Worm (Caenorhabditis elegans) whole organism, L1 larva: ENCODE results near the gene ZK856.18.
A peak's percentile ranks its signal among the peaks of the same experiment; 100 is the strongest.

Source experiments
- C16A3.4 ChIP-seq: fragments of 150-350 bp; optimal IDR thresholded peaks from 2 replicates; lab custom pipeline; 2014; ENCODE audit warnings: missing biosample characterization, missing genetic modification characterization
- F16B12.6 ChIP-seq: fragments of 150-350 bp; optimal IDR thresholded peaks from 2 replicates; lab custom pipeline; 2014; ENCODE audit warnings: missing biosample characterization, missing genetic modification characterization
- aly-2 ChIP-seq: fragments of 150-350 bp; optimal IDR thresholded peaks from 2 replicates; lab custom pipeline; 2014; ENCODE audit warnings: missing biosample characterization, missing genetic modification characterization
- ceh-8 ChIP-seq: fragments of 200-800 bp; sonication (Bioruptor generic); optimal IDR thresholded peaks from 2 replicates; lab custom pipeline; 2018; ENCODE audit warnings: mild to moderate bottlenecking, missing genetic modification characterization, moderate library complexity, missing compliant biosample characterization
- egl-27 ChIP-seq, 2 experiments: fragments of 150-350 bp in 1 of 2; sonication (generic microtip); optimal IDR thresholded peaks; 3 replicates each; lab custom pipeline; 2017 to 2018; ENCODE audit warnings: missing biosample characterization in 2 of 2, missing genetic modification characterization in 2 of 2, missing genetic modification reagents in 2 of 2
- elt-2 ChIP-seq: sonication (generic microtip); optimal IDR thresholded peaks from 2 replicates; lab custom pipeline; 2016; ENCODE audit warnings: missing genetic modification characterization, mild to moderate bottlenecking, inconsistent platforms, missing compliant biosample characterization, missing genetic modification reagents
- fkh-8 ChIP-seq: sonication (generic microtip); optimal IDR thresholded peaks from 2 replicates; lab custom pipeline; 2016; ENCODE audit warnings: mild to moderate bottlenecking, missing genetic modification characterization, missing compliant biosample characterization
- grh-1 ChIP-seq: fragments of 200-800 bp; sonication (Bioruptor generic); IDR thresholded peaks from 2 replicates; pipeline ENCODE4 v1.3.6; 2022; ENCODE audit warnings: missing genetic modification reagents, missing genetic modification characterization, missing compliant biosample characterization
- hlh-17 ChIP-seq: fragments of 200-800 bp; sonication (Bioruptor generic); optimal IDR thresholded peaks from 2 replicates; lab custom pipeline; 2018; ENCODE audit warnings: missing genetic modification characterization, mild to moderate bottlenecking, missing compliant biosample characterization, moderate library complexity, borderline replicate concordance
- hlh-4 ChIP-seq: sonication (generic microtip); optimal IDR thresholded peaks from 2 replicates; lab custom pipeline; 2016; ENCODE audit warnings: mild to moderate bottlenecking, missing genetic modification characterization, missing compliant biosample characterization
- hpl-2 ChIP-seq: fragments of 150-350 bp; optimal IDR thresholded peaks from 2 replicates; lab custom pipeline; 2014; ENCODE audit warnings: missing biosample characterization, missing genetic modification reagents, missing genetic modification characterization
- irx-1 ChIP-seq: sonication (generic microtip); optimal IDR thresholded peaks from 2 replicates; lab custom pipeline; 2016; ENCODE audit warnings: missing genetic modification characterization, missing compliant biosample characterization
- isw-1 ChIP-seq: fragments of 200-800 bp; sonication (Bioruptor generic); IDR thresholded peaks from 2 replicates; pipeline ENCODE4 v1.3.6; 2022; ENCODE audit warnings: missing genetic modification characterization, missing compliant biosample characterization
- lin-13 ChIP-seq: fragments of 150-350 bp; optimal IDR thresholded peaks from 2 replicates; lab custom pipeline; 2014; ENCODE audit warnings: missing biosample characterization, missing genetic modification reagents, missing genetic modification characterization
- lin-14 ChIP-seq: fragments of 200-800 bp; sonication (Bioruptor generic); optimal IDR thresholded peaks from 2 replicates; lab custom pipeline; 2018; ENCODE audit warnings: mild to moderate bottlenecking, missing genetic modification characterization, moderate library complexity, missing compliant biosample characterization
- lin-15B ChIP-seq: fragments of 150-350 bp; sonication (generic microtip); optimal IDR thresholded peaks from 3 replicates; lab custom pipeline; 2014; ENCODE audit warnings: missing biosample characterization, missing genetic modification characterization
- lin-35 ChIP-seq, 2 experiments: fragments of 150-350 bp; optimal IDR thresholded peaks; 2 replicates each; lab custom pipeline; 2014; ENCODE audit warnings: missing biosample characterization in 2 of 2, missing genetic modification characterization in 2 of 2, missing genetic modification reagents in 2 of 2
- lir-3 ChIP-seq: sonication (generic microtip); optimal IDR thresholded peaks from 2 replicates; lab custom pipeline; 2016; ENCODE audit warnings: mild to moderate bottlenecking, missing genetic modification characterization, moderate library complexity, missing compliant biosample characterization; ENCODE audit not compliant: poor library complexity
- lsy-2 ChIP-seq, 2 experiments: fragments of 150-350 bp; optimal IDR thresholded peaks; 2 replicates each; lab custom pipeline; 2014; ENCODE audit warnings: missing biosample characterization in 2 of 2, missing genetic modification characterization in 2 of 2
- mdl-1 ChIP-seq, 2 experiments: fragments of 150-350 bp; optimal IDR thresholded peaks; 2 replicates each; lab custom pipeline; 2014 to 2017; ENCODE audit warnings: missing biosample characterization in 2 of 2, missing genetic modification characterization in 2 of 2, inconsistent platforms in 1 of 2
- mep-1 ChIP-seq: fragments of 150-350 bp; optimal IDR thresholded peaks from 2 replicates; lab custom pipeline; 2014; ENCODE audit warnings: missing biosample characterization, missing genetic modification characterization
- nhr-12 ChIP-seq: sonication (generic microtip); optimal IDR thresholded peaks from 2 replicates; lab custom pipeline; 2017; ENCODE audit warnings: missing biosample characterization, missing genetic modification characterization
- nhr-20 ChIP-seq: sonication (generic microtip); optimal IDR thresholded peaks from 2 replicates; lab custom pipeline; 2016; ENCODE audit warnings: mild to moderate bottlenecking, missing genetic modification characterization, missing compliant biosample characterization
- nhr-237 ChIP-seq: fragments of 150-350 bp; optimal IDR thresholded peaks from 2 replicates; lab custom pipeline; 2014; ENCODE audit warnings: missing biosample characterization, missing genetic modification characterization
- nhr-47 ChIP-seq: sonication (generic microtip); optimal IDR thresholded peaks from 2 replicates; lab custom pipeline; 2016; ENCODE audit warnings: mild to moderate bottlenecking, missing genetic modification characterization, moderate library complexity, missing compliant biosample characterization
- nhr-71 ChIP-seq: sonication (generic microtip); optimal IDR thresholded peaks from 2 replicates; lab custom pipeline; 2016; ENCODE audit warnings: mild to moderate bottlenecking, missing genetic modification characterization, moderate library complexity, missing compliant biosample characterization
- pqm-1 ChIP-seq: sonication (generic microtip); optimal IDR thresholded peaks from 3 replicates; lab custom pipeline; 2017; ENCODE audit warnings: missing biosample characterization, missing genetic modification characterization
- rnt-1 ChIP-seq: sonication (generic microtip); optimal IDR thresholded peaks from 2 replicates; lab custom pipeline; 2016; ENCODE audit warnings: mild to moderate bottlenecking, missing genetic modification characterization, moderate library complexity, missing compliant biosample characterization
- sup-37 ChIP-seq: fragments of 200-800 bp; sonication (Bioruptor generic); optimal IDR thresholded peaks from 2 replicates; lab custom pipeline; 2018; ENCODE audit warnings: mild to moderate bottlenecking, missing genetic modification characterization, missing compliant biosample characterization
- tlp-1 ChIP-seq: fragments of 150-350 bp; optimal IDR thresholded peaks from 2 replicates; lab custom pipeline; 2014; ENCODE audit warnings: missing biosample characterization, missing genetic modification characterization
- unc-130 ChIP-seq: fragments of 150-350 bp; optimal IDR thresholded peaks from 2 replicates; lab custom pipeline; 2017; ENCODE audit warnings: missing biosample characterization, missing genetic modification characterization, inconsistent platforms
- unc-62 ChIP-seq: fragments of 150-350 bp; optimal IDR thresholded peaks from 2 replicates; lab custom pipeline; 2014; ENCODE audit warnings: missing biosample characterization, missing genetic modification reagents, missing genetic modification characterization
- unc-98 ChIP-seq: fragments of 200-800 bp; sonication (Bioruptor generic); IDR thresholded peaks from 2 replicates; pipeline ENCODE4 v1.3.6; 2022; ENCODE audit warnings: missing genetic modification characterization, missing compliant biosample characterization
- xbp-1 ChIP-seq: sonication (generic microtip); optimal IDR thresholded peaks from 2 replicates; lab custom pipeline; 2016; ENCODE audit warnings: missing genetic modification characterization, missing compliant biosample characterization
- zag-1 ChIP-seq: fragments of 150-350 bp; optimal IDR thresholded peaks from 2 replicates; lab custom pipeline; 2014; ENCODE audit warnings: missing biosample characterization, missing genetic modification characterization
- ztf-11 ChIP-seq, 2 experiments: sonication (generic microtip); optimal IDR thresholded peaks; 2 replicates each; lab custom pipeline; 2016 to 2017; ENCODE audit warnings: missing genetic modification characterization in 2 of 2, missing biosample characterization in 1 of 2, missing compliant biosample characterization in 1 of 2

Gene ZK856.18

ce11 chrV:10173653-10174052 lies 12.2 kb downstream of the ZK856.18 start, which contains the start of gene egl-3:
Gene egl-3 (minus strand): TSS chrV:10173753.
- TF ChIP-seq hlh-4 (tag; lab: Kevin White, UChicago) (no peak), mdl-1 (tag; optimal IDR thresholded peaks at IDR 0.05; lab: Kevin White, UChicago) (no peak), ztf-11 (tag; optimal IDR thresholded peaks at IDR 0.05; lab: Kevin White, UChicago) (no peak), tlp-1 (tag; lab: Kevin White, UChicago) (no peak), mep-1 (tag; lab: Kevin White, UChicago) (no peak), lin-13 (GFP tag; lab: Kevin White, UChicago) (no peak), hlh-17 (GFP tag; lab: Kevin White, UChicago) (no peak), nhr-20 (tag; lab: Kevin White, UChicago) (no peak), xbp-1 (no peak), irx-1 (tag; lab: Kevin White, UChicago) (no peak), elt-2 (tag; lab: Kevin White, UChicago) (no peak), unc-130 (tag; lab: Kevin White, UChicago) (no peak), sup-37 (no peak), isw-1 (GFP tag; lab: Robert Waterston, UW) (no peak), rnt-1 (tag; lab: Kevin White, UChicago) (no peak), unc-98 (GFP tag; lab: Robert Waterston, UW) (no peak)

ce11 chrV:10168870-10169269 lies 16.9 kb downstream of the ZK856.18 start:
- TF ChIP-seq ceh-8 (no peak), nhr-47 (tag; lab: Kevin White, UChicago) (peak; percentile 41), F16B12.6 (tag; lab: Kevin White, UChicago) (no peak), egl-27 (tag; optimal IDR thresholded peaks at IDR 0.05; lab: Kevin White, UChicago) (no peak), nhr-71 (tag; lab: Kevin White, UChicago) (peak; percentile 13), nhr-237 (tag; lab: Kevin White, UChicago) (no peak), aly-2 (tag; lab: Kevin White, UChicago) (peak; percentile 34), lin-14 (no peak), lsy-2 (tag; optimal IDR thresholded peaks at IDR 0.05; lab: Kevin White, UChicago) (peak in 1 of 2 experiments; percentile 16)
- TF ChIP-seq, all 84 proteins: peak for 4

- TF ChIP-seq C16A3.4: no peak
- TF ChIP-seq zag-1: no peak
These were observed 19.4 kb downstream of the ZK856.18 start, which contains the start of gene C51E3.6 for ce11 chrV:10166368-10166767. Gene C51E3.6 (minus strand): TSS chrV:10166468.

ce11 chrV:10160954-10161353 lies 24.9 kb downstream of the ZK856.18 start, which contains the start of gene C51E3.10:
Gene C51E3.10 (minus strand): TSS chrV:10161134.
- no peak for TF ChIP-seq pqm-1 (tag; lab: Kevin White, UChicago)
- TF ChIP-seq lin-15B (tag; lab: Kevin White, UChicago): no peak
- no peak for TF ChIP-seq hlh-17 (GFP tag; lab: Kevin White, UChicago)
- TF ChIP-seq tlp-1 (tag; lab: Kevin White, UChicago): no peak
- no peak for TF ChIP-seq hpl-2 (GFP tag; lab: Kevin White, UChicago)
- peak; percentile 59 for TF ChIP-seq elt-2 (tag; lab: Kevin White, UChicago)
- no peak for TF ChIP-seq grh-1 (GFP tag; lab: Robert Waterston, UW)
- TF ChIP-seq nhr-12 (tag; lab: Kevin White, UChicago): no peak
- no peak for TF ChIP-seq isw-1 (GFP tag; lab: Robert Waterston, UW)
- no peak for TF ChIP-seq ceh-8
- peak in 1 of 2 experiments; percentile 12 for TF ChIP-seq lin-35 (GFP tag; optimal IDR thresholded peaks at IDR 0.05; lab: Kevin White, UChicago)
- TF ChIP-seq lir-3: no peak
- TF ChIP-seq unc-62: no peak
- TF ChIP-seq fkh-8 (tag; lab: Kevin White, UChicago): no peak
- no peak for TF ChIP-seq F16B12.6 (tag; lab: Kevin White, UChicago)
